Fruit fly (Drosophila melanogaster): ENCODE results near the gene ND-B17.
"Not testable (repeated sequence)": the region's sequence is repeated elsewhere in the genome, so short reads cannot be mapped to it uniquely, and the experiment has no call there.

DNA sequence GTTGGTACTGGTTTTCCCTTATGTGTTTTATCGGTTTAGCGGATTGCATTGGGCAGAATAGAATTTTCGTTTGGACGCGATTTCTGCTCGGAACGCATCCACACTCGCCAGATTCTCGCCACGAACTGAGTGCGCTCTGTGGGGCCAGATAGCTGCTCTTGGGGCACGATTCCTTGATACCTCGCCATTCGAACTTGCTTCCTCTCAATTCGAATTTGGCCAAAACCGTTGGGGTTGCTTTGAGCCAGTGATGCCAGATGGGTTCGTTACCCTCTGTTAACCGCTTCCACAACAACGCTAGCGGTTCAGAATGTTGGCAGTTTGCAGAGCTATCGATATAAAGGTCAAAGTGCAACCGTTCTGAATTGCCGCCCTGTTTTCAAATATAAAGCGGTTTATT is 32.7 kb downstream of the ND-B17 start, which contains the start of gene stol:
- TF ChIP-seq psq (GFP tag; optimal IDR thresholded peaks at IDR 0.05); h (GFP tag; optimal IDR thresholded peaks at IDR 0.05); N (GFP tag; optimal IDR thresholded peaks at IDR 0.05); dl (GFP tag; optimal IDR thresholded peaks at IDR 0.05; ENCODE audit: insufficient read depth in 1 of 2, partially characterized antibody in 2 of 2); pan (optimal IDR thresholded peaks at IDR 0.05); CG9705 (GFP tag; optimal IDR thresholded peaks at IDR 0.05); Dif (GFP tag; optimal IDR thresholded peaks at IDR 0.05; ENCODE audit: partially characterized antibody); foxo (GFP tag; optimal IDR thresholded peaks at IDR 0.05); brk (GFP tag; optimal IDR thresholded peaks at IDR 0.05); usp (GFP tag; optimal IDR thresholded peaks at IDR 0.05); Hr78 (GFP tag; optimal IDR thresholded peaks at IDR 0.05); CG32264 (GFP tag; optimal IDR thresholded peaks at IDR 0.05): not testable (repeated sequence)

All from whole organism, wandering third instar larva.